Worm (Caenorhabditis elegans): ENCODE results near the gene frpr-4.

Gene frpr-4

ce11 chrII:5246791-5247361, 8.5 kb downstream of the frpr-4 start, which contains the start of gene ptr-6:
Gene ptr-6 (minus strand): TSS chrII:5246837.
- no peak for TF ChIP-seq unc-62 (GFP tag; optimal IDR thresholded peaks at IDR 0.05)

- no peak for TF ChIP-seq unc-62 (GFP tag; optimal IDR thresholded peaks at IDR 0.05)
These were observed 13.8 kb downstream of the frpr-4 start, which contains the start of gene T16D1.1 for ce11 chrII:5241560-5241959. Gene T16D1.1 (minus strand): TSS chrII:5241660.

- no peak for TF ChIP-seq unc-62 (GFP tag; optimal IDR thresholded peaks at IDR 0.05)
These were observed 17.0 kb downstream of the frpr-4 start, which contains the start of gene pho-4 for ce11 chrII:5238366-5238765. Gene pho-4 (minus strand): TSS chrII:5238466.

ce11 chrII:5237699-5238098, 17.6 kb downstream of the frpr-4 start:
- TF ChIP-seq unc-62 (GFP tag; optimal IDR thresholded peaks at IDR 0.05) = no peak

- TF ChIP-seq unc-62 (GFP tag; optimal IDR thresholded peaks at IDR 0.05) = no peak
These were observed 19.6 kb downstream of the frpr-4 start, which contains the start of gene pho-1 for ce11 chrII:5235758-5236157. Gene pho-1 (minus strand): TSS chrII:5235846.

- TF ChIP-seq unc-62 (GFP tag; optimal IDR thresholded peaks at IDR 0.05) = no peak
These were observed 20.6 kb downstream of the frpr-4 start for ce11 chrII:5234728-5235127.

- no peak for TF ChIP-seq unc-62 (GFP tag; optimal IDR thresholded peaks at IDR 0.05)
These were observed 24.2 kb downstream of the frpr-4 start, which contains the start of gene EGAP2.1 for ce11 chrII:5231111-5231510. Gene EGAP2.1 (plus strand): TSS chrII:5231411.

- TF ChIP-seq unc-62 (GFP tag; optimal IDR thresholded peaks at IDR 0.05) = no peak
These were observed 25.7 kb downstream of the frpr-4 start, which contains the start of gene EGAP2.2 for ce11 chrII:5229596-5229995. Gene EGAP2.2 (plus strand): TSS chrII:5229896.

ce11 chrII:5228662-5229061, 26.7 kb downstream of the frpr-4 start:
- no peak for TF ChIP-seq unc-62 (GFP tag; optimal IDR thresholded peaks at IDR 0.05)

ce11 chrII:5227768-5228167, 27.6 kb downstream of the frpr-4 start:
- no peak for TF ChIP-seq unc-62 (GFP tag; optimal IDR thresholded peaks at IDR 0.05)

ce11 chrII:5226309-5226708, 29.0 kb downstream of the frpr-4 start:
- TF ChIP-seq unc-62 (GFP tag; optimal IDR thresholded peaks at IDR 0.05) = no peak

ce11 chrII:5225284-5225683, 30.1 kb downstream of the frpr-4 start, which contains the start of gene dsh-1:
Gene dsh-1 (minus strand): TSS chrII:5225384.
- TF ChIP-seq unc-62 (GFP tag; optimal IDR thresholded peaks at IDR 0.05) = no peak

- TF ChIP-seq unc-62 (GFP tag; optimal IDR thresholded peaks at IDR 0.05) = no peak
These were observed 32.5 kb downstream of the frpr-4 start for ce11 chrII:5222830-5223229.

- TF ChIP-seq unc-62 (GFP tag; optimal IDR thresholded peaks at IDR 0.05) = no peak
These were observed 34.7 kb downstream of the frpr-4 start for ce11 chrII:5220648-5221047.

ce11 chrII:5218349-5218748, 37.0 kb downstream of the frpr-4 start:
- TF ChIP-seq unc-62 (GFP tag; optimal IDR thresholded peaks at IDR 0.05) = no peak

ce11 chrII:5212675-5213074, 42.7 kb downstream of the frpr-4 start, which contains the start of gene C34F11.1:
Gene C34F11.1 (plus strand): TSS chrII:5212975.
- TF ChIP-seq unc-62 (GFP tag; optimal IDR thresholded peaks at IDR 0.05) = no peak

ce11 chrII:5211970-5212369, 43.4 kb downstream of the frpr-4 start, which contains the start of gene C34F11.2:
Gene C34F11.2 (plus strand): TSS chrII:5212270.
- no peak for TF ChIP-seq unc-62 (GFP tag; optimal IDR thresholded peaks at IDR 0.05)
